Fruit fly (Drosophila melanogaster) whole organism, embryonic: ENCODE results near the gene Syx1A.

ENCODE experiments used
- Bteb2 ChIP-seq: fragments of 200-800 bp; sonication (Bioruptor generic); optimal IDR thresholded peaks from 2 replicates; lab custom pipeline; 2016; ENCODE audit warnings: missing biosample characterization, missing genetic modification characterization
- CG11456 ChIP-seq: fragments of 200-800 bp; sonication (Bioruptor generic); IDR thresholded peaks from 3 replicates; pipeline ENCODE4 v1.3.6; 2022; ENCODE audit warnings: missing biosample characterization, missing genetic modification characterization
- CG11560 ChIP-seq: fragments of 200-800 bp; sonication (Bioruptor generic); IDR thresholded peaks from 3 replicates; pipeline ENCODE4 v1.3.6; 2022; ENCODE audit warnings: missing biosample characterization, missing genetic modification characterization
- CG12744 ChIP-seq: fragments of 200-800 bp; sonication (Bioruptor generic); optimal IDR thresholded peaks from 2 replicates; lab custom pipeline; 2016; ENCODE audit warnings: missing biosample characterization, missing genetic modification characterization
- CG12769 ChIP-seq: fragments of 200-800 bp; sonication (Bioruptor generic); optimal IDR thresholded peaks from 2 replicates; lab custom pipeline; 2019; ENCODE audit warnings: missing biosample characterization, mild to moderate bottlenecking, missing genetic modification characterization, moderate library complexity
- CG13287 ChIP-seq: fragments of 200-800 bp; sonication (Bioruptor generic); IDR thresholded peaks from 2 replicates; pipeline ENCODE4 v1.3.6; 2022; ENCODE audit warnings: missing biosample characterization, missing genetic modification characterization; ENCODE audit not compliant: partially characterized antibody
- CG13424 ChIP-seq: fragments of 200-800 bp; sonication (Bioruptor generic); optimal IDR thresholded peaks from 2 replicates; lab custom pipeline; 2019; ENCODE audit warnings: missing biosample characterization, mild to moderate bottlenecking, missing genetic modification characterization, moderate library complexity
- CG14050 ChIP-seq: fragments of 200-800 bp; sonication (Bioruptor generic); IDR thresholded peaks from 3 replicates; pipeline ENCODE4 v1.3.6; 2022; ENCODE audit warnings: missing biosample characterization, missing genetic modification characterization
- CG15601 ChIP-seq: fragments of 200-800 bp; sonication (Bioruptor generic); optimal IDR thresholded peaks from 3 replicates; lab custom pipeline; 2019; ENCODE audit warnings: missing biosample characterization, mild to moderate bottlenecking, missing genetic modification characterization, moderate library complexity
- CG16813 ChIP-seq: fragments of 200-800 bp; sonication (Bioruptor generic); IDR thresholded peaks from 3 replicates; pipeline ENCODE4 v1.3.6; 2022; ENCODE audit warnings: missing biosample characterization, missing genetic modification characterization; ENCODE audit not compliant: partially characterized antibody
- CG17829 ChIP-seq: fragments of 200-800 bp; optimal IDR thresholded peaks from 2 replicates; lab custom pipeline; 2019; ENCODE audit warnings: missing biosample characterization, mild to moderate bottlenecking, missing genetic modification characterization, moderate library complexity
- CG1832 ChIP-seq: fragments of 200-800 bp; sonication (Bioruptor generic); optimal IDR thresholded peaks from 2 replicates; lab custom pipeline; 2017; ENCODE audit warnings: missing biosample characterization, mild to moderate bottlenecking, missing genetic modification characterization, inconsistent platforms
- CG34376 ChIP-seq: fragments of 200-800 bp; sonication (Bioruptor generic); optimal IDR thresholded peaks from 2 replicates; lab custom pipeline; 2018; ENCODE audit warnings: missing biosample characterization, mild to moderate bottlenecking, missing genetic modification characterization
- CG43689 ChIP-seq: fragments of 200-800 bp; sonication (Bioruptor generic); IDR thresholded peaks from 2 replicates; pipeline ENCODE4 v1.3.6; 2022; ENCODE audit warnings: missing biosample characterization, missing genetic modification characterization
- CG4404 ChIP-seq: fragments of 200-800 bp; sonication (Bioruptor generic); IDR thresholded peaks from 2 replicates; pipeline ENCODE4 v1.3.6; 2022; ENCODE audit warnings: missing biosample characterization, missing genetic modification characterization
- CG4854 ChIP-seq: fragments of 200-800 bp; sonication (Bioruptor generic); optimal IDR thresholded peaks from 2 replicates; lab custom pipeline; 2016; ENCODE audit warnings: missing biosample characterization, missing genetic modification characterization, inconsistent platforms
- CG6791 ChIP-seq: fragments of 200-800 bp; sonication (Bioruptor generic); IDR thresholded peaks from 3 replicates; pipeline ENCODE4 v1.3.6; 2022; ENCODE audit warnings: missing biosample characterization, missing genetic modification characterization; ENCODE audit not compliant: partially characterized antibody
- CG6813 ChIP-seq: fragments of 200-800 bp; sonication (Bioruptor generic); optimal IDR thresholded peaks from 2 replicates; lab custom pipeline; 2017; ENCODE audit warnings: missing biosample characterization, missing genetic modification characterization, mild to moderate bottlenecking, moderate library complexity, missing genetic modification reagents
- CG8089 ChIP-seq: fragments of 200-800 bp; sonication (Bioruptor generic); optimal IDR thresholded peaks from 3 replicates; lab custom pipeline; 2016; ENCODE audit warnings: missing biosample characterization, missing genetic modification characterization
- Doc3 ChIP-seq: fragments of 200-800 bp; sonication (Bioruptor generic); IDR thresholded peaks from 3 replicates; pipeline ENCODE4 v1.3.6; 2022; ENCODE audit warnings: missing biosample characterization, missing genetic modification characterization; ENCODE audit not compliant: partially characterized antibody
- Dref ChIP-seq: fragments of 200-800 bp; sonication (Bioruptor generic); IDR thresholded peaks from 2 replicates; pipeline ENCODE4 v1.3.6; 2022; ENCODE audit warnings: missing biosample characterization, missing genetic modification characterization
- Hr3 ChIP-seq: fragments of 200-800 bp; sonication (Bioruptor generic); optimal IDR thresholded peaks from 3 replicates; lab custom pipeline; 2016; ENCODE audit warnings: missing biosample characterization, missing genetic modification characterization
- Hr78 ChIP-seq, 2 experiments: fragments of 200-800 bp in 1 of 2; fragments of >200 bp in 1 of 2; sonication (Bioruptor generic) in 1 of 2; optimal IDR thresholded peaks; 2 replicates each; lab custom pipeline; 2017 to 2019; ENCODE audit warnings: missing biosample characterization in 2 of 2, missing genetic modification characterization in 2 of 2, mild to moderate bottlenecking in 1 of 2, moderate library complexity in 1 of 2
- NC2β ChIP-seq: fragments of 200-800 bp; sonication (Bioruptor generic); optimal IDR thresholded peaks from 2 replicates; lab custom pipeline; 2016; ENCODE audit warnings: missing biosample characterization, missing genetic modification characterization
- Optix ChIP-seq: fragments of 200-800 bp; sonication (Bioruptor generic); IDR thresholded peaks from 3 replicates; pipeline ENCODE4 v1.3.6; 2022; ENCODE audit warnings: missing biosample characterization, missing genetic modification characterization
- Scr ChIP-seq: fragments of 200-800 bp; sonication (Bioruptor generic); IDR thresholded peaks from 2 replicates; pipeline ENCODE4 v1.3.6; 2022; ENCODE audit warnings: missing biosample characterization, missing genetic modification characterization; ENCODE audit not compliant: partially characterized antibody
- Sox100B ChIP-seq: fragments of 200-800 bp; sonication (Bioruptor generic); optimal IDR thresholded peaks from 3 replicates; lab custom pipeline; 2018; ENCODE audit warnings: missing biosample characterization, mild to moderate bottlenecking, missing genetic modification characterization
- chif ChIP-seq, 2 experiments: fragments of 200-800 bp; sonication (Bioruptor generic); optimal IDR thresholded peaks; 3 replicates each; lab custom pipeline; 2016; ENCODE audit warnings: missing biosample characterization in 2 of 2, missing genetic modification characterization in 2 of 2
- chinmo ChIP-seq: fragments of 200-800 bp; sonication (Bioruptor generic); IDR thresholded peaks from 4 replicates; pipeline ENCODE4 v1.3.6; 2022; ENCODE audit warnings: missing biosample characterization, missing genetic modification characterization; ENCODE audit not compliant: partially characterized antibody
- dimm ChIP-seq: fragments of 200-800 bp; sonication (Bioruptor generic); IDR thresholded peaks from 2 replicates; pipeline ENCODE4 v1.3.6; 2022; ENCODE audit warnings: missing biosample characterization, missing genetic modification characterization
- gce ChIP-seq: fragments of 200-800 bp; sonication (Bioruptor generic); IDR thresholded peaks from 3 replicates; pipeline ENCODE4 v1.3.6; 2022; ENCODE audit warnings: missing biosample characterization, missing genetic modification characterization
- gfzf ChIP-seq: fragments of 200-800 bp; sonication (Bioruptor generic); optimal IDR thresholded peaks from 2 replicates; lab custom pipeline; 2016; ENCODE audit warnings: missing biosample characterization, mild to moderate bottlenecking, missing genetic modification characterization, moderate library complexity
- gsb ChIP-seq: fragments of 200-800 bp; sonication (Bioruptor generic); IDR thresholded peaks from 2 replicates; pipeline ENCODE4 v1.3.6; 2022; ENCODE audit warnings: missing biosample characterization, missing genetic modification characterization
- hb ChIP-seq: fragments of 200-800 bp; sonication (Bioruptor generic); IDR thresholded peaks from 3 replicates; pipeline ENCODE4 v1.3.6; 2022; ENCODE audit warnings: missing biosample characterization, missing genetic modification characterization; ENCODE audit not compliant: partially characterized antibody
- hbn ChIP-seq: fragments of 200-800 bp; sonication (Bioruptor generic); IDR thresholded peaks from 2 replicates; pipeline ENCODE4 v1.3.6; 2022; ENCODE audit warnings: missing biosample characterization, missing genetic modification characterization; ENCODE audit not compliant: partially characterized antibody
- jigr1 ChIP-seq: fragments of 200-800 bp; sonication (Bioruptor generic); IDR thresholded peaks from 3 replicates; pipeline ENCODE4 v1.3.6; 2022; ENCODE audit warnings: missing biosample characterization, missing genetic modification characterization
- lola ChIP-seq, 3 experiments: fragments of >200 bp in 2 of 3; fragments of 200-800 bp in 1 of 3; sonication (Bioruptor generic) in 1 of 3; optimal IDR thresholded peaks; 2 replicates each; lab custom pipeline; 2017 to 2019; ENCODE audit warnings: missing biosample characterization in 3 of 3, missing genetic modification characterization in 3 of 3, mild to moderate bottlenecking in 1 of 3, moderate library complexity in 1 of 3
- mirr ChIP-seq: fragments of 200-800 bp; sonication (Bioruptor generic); optimal IDR thresholded peaks from 3 replicates; lab custom pipeline; 2018; ENCODE audit warnings: missing biosample characterization, mild to moderate bottlenecking, missing genetic modification characterization
- nom ChIP-seq: fragments of 200-800 bp; sonication (Bioruptor generic); optimal IDR thresholded peaks from 2 replicates; lab custom pipeline; 2017; ENCODE audit warnings: missing biosample characterization, missing genetic modification characterization, mild to moderate bottlenecking, moderate library complexity, missing genetic modification reagents
- onecut ChIP-seq: fragments of 200-800 bp; sonication (Bioruptor generic); IDR thresholded peaks from 2 replicates; pipeline ENCODE4 v1.3.6; 2022; ENCODE audit warnings: missing biosample characterization, missing genetic modification characterization
- prd ChIP-seq, 3 experiments: fragments of >200 bp in 2 of 3; fragments of 200-800 bp in 1 of 3; sonication (Bioruptor generic) in 1 of 3; optimal IDR thresholded peaks in 2 of 3; IDR thresholded peaks in 1 of 3; 2 replicates in 2 of 3; 3 replicates in 1 of 3; pipeline versions ENCODE4 v1.3.6 to Lab custom; 2017 to 2022; ENCODE audit warnings: missing biosample characterization in 1 of 3, missing genetic modification characterization in 1 of 3
- psq ChIP-seq: fragments of 200-800 bp; sonication (Bioruptor generic); optimal IDR thresholded peaks from 2 replicates; lab custom pipeline; 2017; ENCODE audit warnings: missing biosample characterization, missing genetic modification characterization
- pzg ChIP-seq: fragments of 200-800 bp; sonication (Bioruptor generic); optimal IDR thresholded peaks from 3 replicates; lab custom pipeline; 2018; ENCODE audit warnings: missing biosample characterization, mild to moderate bottlenecking, missing genetic modification characterization, moderate library complexity
- row ChIP-seq: fragments of 200-800 bp; sonication (Bioruptor generic); IDR thresholded peaks from 3 replicates; pipeline ENCODE4 v1.3.6; 2022; ENCODE audit warnings: missing biosample characterization, missing genetic modification characterization
- sens ChIP-seq: fragments of 200-800 bp; sonication (Bioruptor generic); peaks from one replicate; lab custom pipeline; 2016; ENCODE audit warnings: missing biosample characterization, missing genetic modification characterization
- slp2 ChIP-seq: fragments of 200-800 bp; sonication (Bioruptor generic); optimal IDR thresholded peaks from 2 replicates; lab custom pipeline; 2016; ENCODE audit warnings: missing biosample characterization, missing genetic modification characterization
- unc-4 ChIP-seq: fragments of 200-800 bp; sonication (Bioruptor generic); IDR thresholded peaks from 2 replicates; pipeline ENCODE4 v1.3.6; 2022; ENCODE audit warnings: missing biosample characterization, missing genetic modification characterization; ENCODE audit not compliant: partially characterized antibody
- wdn ChIP-seq: fragments of 200-800 bp; sonication (Bioruptor generic); IDR thresholded peaks from 2 replicates; pipeline ENCODE4 v1.3.6; 2022; ENCODE audit warnings: missing biosample characterization, missing genetic modification characterization
- zfh1 ChIP-seq: fragments of 200-800 bp; sonication (Bioruptor generic); IDR thresholded peaks from 3 replicates; pipeline ENCODE4 v1.3.6; 2022; ENCODE audit warnings: missing biosample characterization, missing genetic modification characterization

Gene Syx1A

dm6 chr3R:24058041-24058440 lies 47.5 kb downstream of the Syx1A start, which contains the start of gene SMC1 (continued):
- peak; percentile 99 for TF ChIP-seq Doc3
- no peak for TF ChIP-seq CG6813 (GFP tag; lab: Kevin White, UChicago)
- TF ChIP-seq CG13424, result peak; percentile 42
- TF ChIP-seq Scr (GFP tag; lab: Robert Waterston, UW), result peak; percentile 99
- TF ChIP-seq row (GFP tag; lab: Robert Waterston, UW), result peak; percentile 89
- TF ChIP-seq hbn, result peak; percentile 99
- TF ChIP-seq NC2β (GFP tag; lab: Kevin White, UChicago), result peak; percentile 70
- TF ChIP-seq CG12769 (tag; lab: Kevin White, UChicago), result peak; percentile 53
- peak; percentile 68 for TF ChIP-seq CG17829
- peak; percentile 99 for TF ChIP-seq unc-4 (GFP tag; lab: Robert Waterston, UW)
- peak in 1 of 2 experiments; percentile 5 for TF ChIP-seq chif (GFP tag; optimal IDR thresholded peaks at IDR 0.05; lab: Kevin White, UChicago)
- TF ChIP-seq psq (GFP tag; lab: Kevin White, UChicago), result no peak
- TF ChIP-seq pzg, result peak; percentile 94
- no peak for TF ChIP-seq CG11456 (GFP tag; lab: Robert Waterston, UW)
- peak; percentile 96 for TF ChIP-seq Dref (GFP tag; lab: Robert Waterston, UW)
- TF ChIP-seq sens (GFP tag; lab: Kevin White, UChicago), result peak; percentile 86
- no peak for TF ChIP-seq dimm (GFP tag; lab: Robert Waterston, UW)

DNA sequence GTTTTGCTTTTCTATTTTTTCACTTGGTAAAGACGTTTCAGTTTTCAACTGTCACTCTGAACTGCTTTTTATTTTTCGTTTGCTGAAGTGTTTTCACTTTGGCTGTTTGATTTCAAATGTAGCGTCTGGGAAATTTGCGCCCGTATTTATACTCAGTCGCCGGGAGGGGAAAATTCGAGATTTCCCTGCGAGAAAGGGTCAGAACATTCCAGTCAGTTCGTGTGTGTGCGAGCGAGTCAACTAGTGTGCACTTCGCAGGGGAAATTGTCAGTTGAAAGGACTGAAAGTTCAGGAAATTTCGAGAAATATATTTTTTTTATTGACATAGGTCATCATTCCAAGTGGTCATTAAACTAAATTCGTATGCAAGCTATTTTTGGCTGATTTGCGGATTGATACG lies 48.4 kb downstream of the Syx1A start, which contains the start of gene Hsp68:
Hsp68 (minus strand) TSS at position 123 of the 400 bp plus-strand sequence.
- TF ChIP-seq CG4404 (GFP tag; lab: Robert Waterston, UW), result no peak
- no peak for TF ChIP-seq Sox100B (GFP tag; lab: Kevin White, UChicago)
- TF ChIP-seq slp2 (GFP tag; lab: Kevin White, UChicago), result no peak
- TF ChIP-seq CG16813 (GFP tag; lab: Robert Waterston, UW), result 0 out of 3 replicates have a peak, but pooled peaks have one; percentile 12
- no peak for TF ChIP-seq Optix
- TF ChIP-seq CG1832 (GFP tag; lab: Kevin White, UChicago), result peak; percentile 87
- TF ChIP-seq chinmo, result peak; percentile 56; the same call in 1 of the 4 replicates
- TF ChIP-seq gce (GFP tag; lab: Robert Waterston, UW), result no peak
- no peak for TF ChIP-seq zfh1
- no peak for TF ChIP-seq CG4854
- no peak for TF ChIP-seq Scr (GFP tag; lab: Robert Waterston, UW)
- no peak for TF ChIP-seq wdn
- no peak for TF ChIP-seq CG11560 (tag; lab: Robert Waterston, UW)
- TF ChIP-seq gsb (GFP tag; lab: Robert Waterston, UW), result no peak
- TF ChIP-seq jigr1 (GFP tag; lab: Robert Waterston, UW), result no peak
- TF ChIP-seq CG15601, result peak; percentile 81
- TF ChIP-seq gfzf (GFP tag; lab: Kevin White, UChicago), result no peak
- TF ChIP-seq prd (optimal IDR thresholded peaks at IDR 0.05; lab: Kevin White, UChicago), result no peak
- TF ChIP-seq prd (GFP tag; IDR thresholded peaks at IDR 0.05; lab: Robert Waterston, UW), result no peak
- TF ChIP-seq hb, result no peak
- peak; percentile 91 for TF ChIP-seq nom (GFP tag; lab: Kevin White, UChicago)
- TF ChIP-seq Hr3 (GFP tag; lab: Kevin White, UChicago), result no peak
- TF ChIP-seq CG34376 (GFP tag; lab: Kevin White, UChicago), result peak; percentile 84
- TF ChIP-seq CG8089, result no peak
- no peak for TF ChIP-seq lola (GFP tag; optimal IDR thresholded peaks at IDR 0.05; lab: Kevin White, UChicago)
- TF ChIP-seq CG6791, result peak; percentile 62; the same call in 2 of the 3 replicates
- no peak for TF ChIP-seq CG12744
- TF ChIP-seq onecut (GFP tag; lab: Robert Waterston, UW), result no peak
- peak; percentile 58 for TF ChIP-seq mirr (GFP tag; lab: Kevin White, UChicago)
- no peak for TF ChIP-seq Bteb2 (GFP tag; lab: Kevin White, UChicago)
- TF ChIP-seq CG13287, result peak; percentile 40
- no peak for TF ChIP-seq CG43689
- TF ChIP-seq Hr78 (GFP tag; optimal IDR thresholded peaks at IDR 0.05; lab: Kevin White, UChicago), result peak in 1 of 2 experiments; percentile 78
- TF ChIP-seq CG14050 (GFP tag; lab: Robert Waterston, UW), result no peak
